Fruit fly (Drosophila melanogaster) whole organism, embryonic: ENCODE results near the gene CG6398.

Source experiments
- BEAF-32 ChIP-seq: fragments of 200-800 bp; sonication (Bioruptor generic); optimal IDR thresholded peaks from 3 replicates; lab custom pipeline; 2017; ENCODE audit warnings: missing biosample characterization, missing genetic modification characterization, mild to moderate bottlenecking, moderate library complexity, missing genetic modification reagents
- CG10321 ChIP-seq: fragments of 200-800 bp; sonication (Bioruptor generic); IDR thresholded peaks from 2 replicates; pipeline ENCODE4 v1.3.6; 2022; ENCODE audit warnings: missing biosample characterization, missing genetic modification characterization
- CG14441 ChIP-seq: fragments of 200-800 bp; sonication (Bioruptor generic); IDR thresholded peaks from 2 replicates; pipeline ENCODE4 v1.3.6; 2022; ENCODE audit warnings: missing biosample characterization, missing genetic modification characterization
- CG14710 ChIP-seq: fragments of 200-800 bp; sonication (Bioruptor generic); optimal IDR thresholded peaks from 3 replicates; lab custom pipeline; 2019; ENCODE audit warnings: missing biosample characterization, mild to moderate bottlenecking, missing genetic modification characterization, moderate library complexity
- CG14860 ChIP-seq: fragments of 200-800 bp; sonication (Bioruptor generic); IDR thresholded peaks from 3 replicates; pipeline ENCODE4 v1.3.6; 2022; ENCODE audit warnings: missing biosample characterization, missing genetic modification characterization; ENCODE audit not compliant: partially characterized antibody
- CG15514 ChIP-seq: fragments of 200-800 bp; sonication (Bioruptor generic); optimal IDR thresholded peaks from 3 replicates; lab custom pipeline; 2017; ENCODE audit warnings: missing biosample characterization, missing genetic modification characterization, mild to moderate bottlenecking, moderate library complexity, missing genetic modification reagents
- CG15601 ChIP-seq: fragments of 200-800 bp; sonication (Bioruptor generic); optimal IDR thresholded peaks from 3 replicates; lab custom pipeline; 2019; ENCODE audit warnings: missing biosample characterization, mild to moderate bottlenecking, missing genetic modification characterization, moderate library complexity
- CG1603 ChIP-seq: fragments of 200-800 bp; sonication (Bioruptor generic); optimal IDR thresholded peaks from 2 replicates; lab custom pipeline; 2019; ENCODE audit warnings: missing biosample characterization, mild to moderate bottlenecking, missing genetic modification characterization, moderate library complexity
- CG1647 ChIP-seq: fragments of 200-800 bp; sonication (Bioruptor generic); optimal IDR thresholded peaks from 3 replicates; lab custom pipeline; 2016; ENCODE audit warnings: missing biosample characterization, missing genetic modification characterization
- CG2116 ChIP-seq: fragments of 200-800 bp; sonication (Bioruptor generic); optimal IDR thresholded peaks from 3 replicates; lab custom pipeline; 2018; ENCODE audit warnings: missing biosample characterization, mild to moderate bottlenecking, missing genetic modification characterization
- CG2120 ChIP-seq: fragments of 200-800 bp; sonication (Bioruptor generic); optimal IDR thresholded peaks from 3 replicates; lab custom pipeline; 2016; ENCODE audit warnings: missing biosample characterization, missing genetic modification characterization
- CG2129 ChIP-seq: fragments of 200-800 bp; sonication (Bioruptor generic); IDR thresholded peaks from 2 replicates; pipeline ENCODE4 v1.3.6; 2022; ENCODE audit warnings: missing biosample characterization, missing genetic modification characterization; ENCODE audit not compliant: partially characterized antibody
- CG2712 ChIP-seq: fragments of 200-800 bp; optimal IDR thresholded peaks from 3 replicates; lab custom pipeline; 2019; ENCODE audit warnings: missing biosample characterization, mild to moderate bottlenecking, missing genetic modification characterization, moderate library complexity
- CG3065 ChIP-seq: fragments of 200-800 bp; sonication (Bioruptor generic); optimal IDR thresholded peaks from 2 replicates; lab custom pipeline; 2016; ENCODE audit warnings: missing biosample characterization, missing genetic modification characterization
- CG34422 ChIP-seq: fragments of 200-800 bp; sonication (Bioruptor generic); IDR thresholded peaks from 3 replicates; pipeline ENCODE4 v1.3.6; 2022; ENCODE audit warnings: missing biosample characterization, missing genetic modification characterization
- CG7963 ChIP-seq: fragments of 200-800 bp; sonication (Bioruptor generic); IDR thresholded peaks from 3 replicates; pipeline ENCODE4 v1.3.6; 2022; ENCODE audit warnings: missing biosample characterization, missing genetic modification characterization; ENCODE audit not compliant: partially characterized antibody
- CG7987 ChIP-seq: fragments of 200-800 bp; sonication (Bioruptor generic); optimal IDR thresholded peaks from 2 replicates; lab custom pipeline; 2018; ENCODE audit warnings: missing biosample characterization, mild to moderate bottlenecking, missing genetic modification characterization, moderate library complexity
- CG8290 ChIP-seq, 3 experiments: fragments of 200-800 bp; sonication (Bioruptor generic); optimal IDR thresholded peaks; 2 replicates each; lab custom pipeline; 2016 to 2019; ENCODE audit warnings: missing biosample characterization in 3 of 3, missing genetic modification characterization in 3 of 3, mild to moderate bottlenecking in 2 of 3, moderate library complexity in 1 of 3
- CG9932 ChIP-seq: fragments of 200-800 bp; sonication (Bioruptor generic); IDR thresholded peaks from 2 replicates; pipeline ENCODE4 v1.3.6; 2022; ENCODE audit warnings: missing biosample characterization, missing genetic modification characterization
- Dp ChIP-seq: fragments of 200-800 bp; sonication (Bioruptor generic); optimal IDR thresholded peaks from 2 replicates; lab custom pipeline; 2018; ENCODE audit warnings: missing biosample characterization, mild to moderate bottlenecking, missing genetic modification characterization, moderate library complexity
- Dref ChIP-seq: fragments of 200-800 bp; sonication (Bioruptor generic); IDR thresholded peaks from 2 replicates; pipeline ENCODE4 v1.3.6; 2022; ENCODE audit warnings: missing biosample characterization, missing genetic modification characterization
- HLH4C ChIP-seq: fragments of 200-800 bp; sonication (Bioruptor generic); IDR thresholded peaks from 3 replicates; pipeline ENCODE4 v1.3.6; 2022; ENCODE audit warnings: missing biosample characterization, missing genetic modification characterization; ENCODE audit not compliant: partially characterized antibody
- HmgZ ChIP-seq: fragments of 200-800 bp; sonication (Bioruptor generic); optimal IDR thresholded peaks from 2 replicates; lab custom pipeline; 2018; ENCODE audit warnings: missing biosample characterization, mild to moderate bottlenecking, missing genetic modification characterization
- Med ChIP-seq: fragments of 200-800 bp; sonication (Bioruptor generic); peaks from one replicate; lab custom pipeline; 2016; ENCODE audit warnings: missing biosample characterization, missing genetic modification characterization, mild to moderate bottlenecking, inconsistent platforms, moderate library complexity
- Myb ChIP-seq: fragments of 200-800 bp; sonication (Bioruptor generic); optimal IDR thresholded peaks from 2 replicates; lab custom pipeline; 2016; ENCODE audit warnings: missing biosample characterization, missing genetic modification characterization
- NFAT ChIP-seq: fragments of 200-800 bp; sonication (Bioruptor generic); IDR thresholded peaks from 2 replicates; pipeline ENCODE4 v1.3.6; 2022; ENCODE audit warnings: missing biosample characterization, missing genetic modification characterization
- Opbp ChIP-seq: fragments of 200-800 bp; sonication (Bioruptor generic); IDR thresholded peaks from 3 replicates; pipeline ENCODE4 v1.3.6; 2022; ENCODE audit warnings: missing biosample characterization, missing genetic modification characterization; ENCODE audit not compliant: partially characterized antibody
- Rfx ChIP-seq: fragments of 200-800 bp; sonication (Bioruptor generic); IDR thresholded peaks from 2 replicates; pipeline ENCODE4 v1.3.6; 2022; ENCODE audit warnings: missing biosample characterization, missing genetic modification characterization
- Scr ChIP-seq: fragments of 200-800 bp; sonication (Bioruptor generic); IDR thresholded peaks from 2 replicates; pipeline ENCODE4 v1.3.6; 2022; ENCODE audit warnings: missing biosample characterization, missing genetic modification characterization; ENCODE audit not compliant: partially characterized antibody
- Sin3A ChIP-seq: fragments of >200 bp; optimal IDR thresholded peaks from 2 replicates; lab custom pipeline; 2018
- amos ChIP-seq: fragments of 200-800 bp; sonication (Bioruptor generic); IDR thresholded peaks from 2 replicates; pipeline ENCODE4 v1.3.6; 2022; ENCODE audit warnings: missing biosample characterization, missing genetic modification characterization; ENCODE audit not compliant: partially characterized antibody
- ato ChIP-seq: fragments of 200-800 bp; sonication (Bioruptor generic); IDR thresholded peaks from 2 replicates; pipeline ENCODE4 v1.3.6; 2022; ENCODE audit warnings: missing biosample characterization, missing genetic modification characterization; ENCODE audit not compliant: partially characterized antibody
- chinmo ChIP-seq: fragments of 200-800 bp; sonication (Bioruptor generic); IDR thresholded peaks from 4 replicates; pipeline ENCODE4 v1.3.6; 2022; ENCODE audit warnings: missing biosample characterization, missing genetic modification characterization; ENCODE audit not compliant: partially characterized antibody
- crp ChIP-seq, 2 experiments: fragments of 200-800 bp; sonication (Bioruptor generic); optimal IDR thresholded peaks; 2 replicates in 1 of 2; 3 replicates in 1 of 2; lab custom pipeline; 2017; ENCODE audit warnings: missing biosample characterization in 2 of 2, missing genetic modification characterization in 2 of 2, mild to moderate bottlenecking in 1 of 2, moderate library complexity in 1 of 2
- ewg ChIP-seq: fragments of 200-800 bp; sonication (Bioruptor generic); optimal IDR thresholded peaks from 3 replicates; lab custom pipeline; 2017; ENCODE audit warnings: mild to moderate bottlenecking, missing biosample characterization, missing genetic modification reagents, missing genetic modification characterization
- gro ChIP-seq: fragments of 200-800 bp; sonication (Bioruptor generic); optimal IDR thresholded peaks from 2 replicates; lab custom pipeline; 2016; ENCODE audit warnings: missing biosample characterization, missing genetic modification characterization
- hb ChIP-seq: fragments of 200-800 bp; sonication (Bioruptor generic); IDR thresholded peaks from 3 replicates; pipeline ENCODE4 v1.3.6; 2022; ENCODE audit warnings: missing biosample characterization, missing genetic modification characterization; ENCODE audit not compliant: partially characterized antibody
- hbn ChIP-seq: fragments of 200-800 bp; sonication (Bioruptor generic); IDR thresholded peaks from 2 replicates; pipeline ENCODE4 v1.3.6; 2022; ENCODE audit warnings: missing biosample characterization, missing genetic modification characterization; ENCODE audit not compliant: partially characterized antibody
- knrl ChIP-seq: fragments of 200-800 bp; sonication (Bioruptor generic); IDR thresholded peaks from 3 replicates; pipeline ENCODE4 v1.3.6; 2022; ENCODE audit warnings: missing biosample characterization, missing genetic modification characterization; ENCODE audit not compliant: partially characterized antibody
- lmd ChIP-seq: fragments of 200-800 bp; sonication (Bioruptor generic); IDR thresholded peaks from 2 replicates; pipeline ENCODE4 v1.3.6; 2022; ENCODE audit warnings: missing biosample characterization, missing genetic modification characterization
- nerfin-2 ChIP-seq: fragments of 200-800 bp; sonication (Bioruptor generic); IDR thresholded peaks from 2 replicates; pipeline ENCODE4 v1.3.6; 2022; ENCODE audit warnings: missing biosample characterization, missing genetic modification characterization; ENCODE audit not compliant: partially characterized antibody
- onecut ChIP-seq: fragments of 200-800 bp; sonication (Bioruptor generic); IDR thresholded peaks from 2 replicates; pipeline ENCODE4 v1.3.6; 2022; ENCODE audit warnings: missing biosample characterization, missing genetic modification characterization
- phol ChIP-seq: fragments of 200-800 bp; sonication (Bioruptor generic); optimal IDR thresholded peaks from 3 replicates; lab custom pipeline; 2018; ENCODE audit warnings: missing biosample characterization, mild to moderate bottlenecking, missing genetic modification characterization, moderate library complexity
- pzg ChIP-seq: fragments of 200-800 bp; sonication (Bioruptor generic); optimal IDR thresholded peaks from 3 replicates; lab custom pipeline; 2018; ENCODE audit warnings: missing biosample characterization, mild to moderate bottlenecking, missing genetic modification characterization, moderate library complexity
- sqz ChIP-seq: fragments of 200-800 bp; sonication (Bioruptor generic); optimal IDR thresholded peaks from 3 replicates; lab custom pipeline; 2018; ENCODE audit warnings: missing biosample characterization, mild to moderate bottlenecking, missing genetic modification characterization
- stwl ChIP-seq: fragments of 200-800 bp; sonication (Bioruptor generic); optimal IDR thresholded peaks from 3 replicates; lab custom pipeline; 2018; ENCODE audit warnings: missing biosample characterization, mild to moderate bottlenecking, missing genetic modification characterization, moderate library complexity
- trem ChIP-seq: fragments of 200-800 bp; optimal IDR thresholded peaks from 3 replicates; lab custom pipeline; 2019; ENCODE audit warnings: missing biosample characterization, mild to moderate bottlenecking, missing genetic modification characterization, moderate library complexity
- unc-4 ChIP-seq: fragments of 200-800 bp; sonication (Bioruptor generic); IDR thresholded peaks from 2 replicates; pipeline ENCODE4 v1.3.6; 2022; ENCODE audit warnings: missing biosample characterization, missing genetic modification characterization; ENCODE audit not compliant: partially characterized antibody

Gene CG6398

dm6 chrX:17841923-17842322 is 11.3 kb downstream of the CG6398 start, which contains the start of gene Taf9 (continued):
- TF ChIP-seq hb (peak; percentile 83), lmd (GFP tag; lab: Robert Waterston, UW) (peak; percentile 13; the same call in 1 of the 2 replicates), BEAF-32 (GFP tag; lab: Kevin White, UChicago) (peak; percentile 82), CG14860 (GFP tag; lab: Robert Waterston, UW) (peak; percentile 67), NFAT (peak; percentile 67), CG1603 (tag; lab: Kevin White, UChicago) (peak; percentile 56), CG2712 (no peak), Dref (GFP tag; lab: Robert Waterston, UW) (peak; percentile 95), knrl (GFP tag; lab: Robert Waterston, UW) (peak; percentile 81), Sin3A (peak; percentile 51), CG7987 (GFP tag; lab: Kevin White, UChicago) (no peak), HmgZ (peak; percentile 16), gro (peak; percentile 13), CG15601 (peak; percentile 59), CG1647 (GFP tag; lab: Kevin White, UChicago) (no peak), unc-4 (peak; percentile 89), nerfin-2 (GFP tag; lab: Robert Waterston, UW) (peak; percentile 84), trem (tag; lab: Kevin White, UChicago) (peak; percentile 24), ato (GFP tag; lab: Robert Waterston, UW) (peak; percentile 61; the same call in 1 of the 2 replicates), CG3065 (GFP tag; lab: Kevin White, UChicago) (no peak), HLH4C (GFP tag; lab: Robert Waterston, UW) (peak; percentile 85), CG2120 (GFP tag; lab: Kevin White, UChicago) (peak; percentile 12), CG8290 (GFP tag; optimal IDR thresholded peaks at IDR 0.05; lab: Kevin White, UChicago) (no peak), CG8290 (tag; optimal IDR thresholded peaks at IDR 0.05; lab: Kevin White, UChicago) (peak in 1 of 2 experiments; percentile 31), CG9932 (GFP tag; lab: Robert Waterston, UW) (peak; percentile 31; the same call in 1 of the 2 replicates), sqz (GFP tag; lab: Kevin White, UChicago) (no peak), ewg (GFP tag; lab: Kevin White, UChicago) (no peak), onecut (GFP tag; lab: Robert Waterston, UW) (peak; percentile 93), Myb (GFP tag; lab: Kevin White, UChicago) (peak; percentile 97), CG34422 (0 out of 3 replicates have a peak, but pooled peaks have one; percentile 50), Scr (GFP tag; lab: Robert Waterston, UW) (peak; percentile 86), phol (tag; lab: Kevin White, UChicago) (peak; percentile 71), CG2116 (peak; percentile 42), stwl (tag; lab: Kevin White, UChicago) (peak; percentile 49), Rfx (peak; percentile 52), CG14710 (peak; percentile 29), Opbp (GFP tag; lab: Robert Waterston, UW) (peak; percentile 90), CG10321 (no peak), CG15514 (GFP tag; lab: Kevin White, UChicago) (peak; percentile 31), chinmo (GFP tag; lab: Robert Waterston, UW) (peak; percentile 94), crp (GFP tag; optimal IDR thresholded peaks at IDR 0.05; lab: Kevin White, UChicago) (peak in 1 of 2 experiments; percentile 26), hbn (peak; percentile 90), CG2129 (peak; percentile 76), CG7963 (GFP tag; lab: Robert Waterston, UW) (peak; percentile 85), pzg (peak; percentile 81), Dp (peak; percentile 68), amos (GFP tag; lab: Robert Waterston, UW) (peak; percentile 92), Med (peak; percentile 83), CG14441 (GFP tag; lab: Robert Waterston, UW) (no peak)
